Fruit fly (Drosophila melanogaster) whole organism, adult: ENCODE results near the gene Akap200.

Source experiments
- CG11617 ChIP-seq: fragments of 200-800 bp; sonication (Bioruptor generic); optimal IDR thresholded peaks from 2 replicates; lab custom pipeline; 2017; ENCODE audit warnings: mild to moderate bottlenecking, missing biosample characterization, missing genetic modification reagents, missing genetic modification characterization
- CG12768 ChIP-seq: fragments of 200-800 bp; sonication (Bioruptor generic); optimal IDR thresholded peaks from 2 replicates; lab custom pipeline; 2017; ENCODE audit warnings: missing biosample characterization, missing genetic modification characterization, mild to moderate bottlenecking, moderate library complexity, missing genetic modification reagents
- CG14711 ChIP-seq: fragments of 200-800 bp; sonication (Bioruptor generic); optimal IDR thresholded peaks from 2 replicates; lab custom pipeline; 2018; ENCODE audit warnings: missing biosample characterization, mild to moderate bottlenecking, missing genetic modification characterization, moderate library complexity
- CG1620 ChIP-seq: fragments of 200-800 bp; sonication (Bioruptor generic); optimal IDR thresholded peaks from 2 replicates; lab custom pipeline; 2016; ENCODE audit warnings: missing biosample characterization, missing genetic modification characterization
- CG33017 ChIP-seq: fragments of 200-800 bp; sonication (Bioruptor generic); optimal IDR thresholded peaks from 2 replicates; lab custom pipeline; 2018; ENCODE audit warnings: missing biosample characterization, mild to moderate bottlenecking, missing genetic modification characterization, moderate library complexity
- CG5204 ChIP-seq: fragments of 200-800 bp; sonication (Bioruptor generic); optimal IDR thresholded peaks from 2 replicates; lab custom pipeline; 2016; ENCODE audit warnings: missing biosample characterization, missing genetic modification characterization
- CG7045 ChIP-seq: fragments of 200-800 bp; sonication (Bioruptor generic); optimal IDR thresholded peaks from 2 replicates; lab custom pipeline; 2017; ENCODE audit warnings: missing biosample characterization, mild to moderate bottlenecking, missing genetic modification characterization
- CG7101 ChIP-seq: fragments of 200-800 bp; sonication (Bioruptor generic); optimal IDR thresholded peaks from 2 replicates; lab custom pipeline; 2018; ENCODE audit warnings: missing biosample characterization, mild to moderate bottlenecking, missing genetic modification characterization, moderate library complexity
- Clk ChIP-seq: fragments of 200-800 bp; sonication (Bioruptor generic); optimal IDR thresholded peaks from 2 replicates; lab custom pipeline; 2017; ENCODE audit warnings: missing biosample characterization, missing genetic modification characterization
- Crg-1 ChIP-seq: fragments of 200-800 bp; sonication (Bioruptor generic); optimal IDR thresholded peaks from 2 replicates; lab custom pipeline; 2016; ENCODE audit warnings: missing biosample characterization, missing genetic modification characterization
- Hr96 ChIP-seq: fragments of 200-800 bp; sonication (Bioruptor generic); optimal IDR thresholded peaks from 2 replicates; lab custom pipeline; 2016; ENCODE audit warnings: missing biosample characterization, missing genetic modification characterization
- Mnt ChIP-seq: fragments of 200-800 bp; sonication (Bioruptor generic); optimal IDR thresholded peaks from 2 replicates; lab custom pipeline; 2016; ENCODE audit warnings: missing biosample characterization, mild to moderate bottlenecking, missing genetic modification characterization
- bab1 ChIP-seq: fragments of 200-800 bp; sonication (Bioruptor generic); optimal IDR thresholded peaks from 3 replicates; lab custom pipeline; 2019; ENCODE audit warnings: missing biosample characterization, mild to moderate bottlenecking, missing genetic modification characterization, moderate library complexity
- cic ChIP-seq: fragments of 200-800 bp; sonication (Bioruptor generic); optimal IDR thresholded peaks from 2 replicates; lab custom pipeline; 2017; ENCODE audit warnings: missing biosample characterization, mild to moderate bottlenecking, missing genetic modification characterization, moderate library complexity
- cnc ChIP-seq, 2 experiments: fragments of >200 bp; optimal IDR thresholded peaks; 2 replicates each; lab custom pipeline; 2017
- kay ChIP-seq: fragments of 200-800 bp; sonication (Bioruptor generic); peaks from one replicate; lab custom pipeline; 2016; ENCODE audit warnings: missing biosample characterization, missing genetic modification characterization, borderline replicate concordance
- ovo ChIP-seq: fragments of 200-800 bp; sonication (Bioruptor generic); optimal IDR thresholded peaks from 2 replicates; lab custom pipeline; 2016; ENCODE audit warnings: missing biosample characterization, missing genetic modification characterization
- pad ChIP-seq: fragments of 200-800 bp; sonication (Bioruptor generic); optimal IDR thresholded peaks from 3 replicates; lab custom pipeline; 2017; ENCODE audit warnings: missing biosample characterization, missing genetic modification characterization, mild to moderate bottlenecking, moderate library complexity, missing genetic modification reagents
- tj ChIP-seq: fragments of 200-800 bp; sonication (Bioruptor generic); optimal IDR thresholded peaks from 3 replicates; lab custom pipeline; 2017; ENCODE audit warnings: missing biosample characterization, mild to moderate bottlenecking, missing genetic modification characterization, moderate library complexity
- toe ChIP-seq: fragments of 200-800 bp; sonication (Bioruptor generic); optimal IDR thresholded peaks from 2 replicates; lab custom pipeline; 2016; ENCODE audit warnings: missing biosample characterization, missing genetic modification characterization

Akap200 gene

DNA sequence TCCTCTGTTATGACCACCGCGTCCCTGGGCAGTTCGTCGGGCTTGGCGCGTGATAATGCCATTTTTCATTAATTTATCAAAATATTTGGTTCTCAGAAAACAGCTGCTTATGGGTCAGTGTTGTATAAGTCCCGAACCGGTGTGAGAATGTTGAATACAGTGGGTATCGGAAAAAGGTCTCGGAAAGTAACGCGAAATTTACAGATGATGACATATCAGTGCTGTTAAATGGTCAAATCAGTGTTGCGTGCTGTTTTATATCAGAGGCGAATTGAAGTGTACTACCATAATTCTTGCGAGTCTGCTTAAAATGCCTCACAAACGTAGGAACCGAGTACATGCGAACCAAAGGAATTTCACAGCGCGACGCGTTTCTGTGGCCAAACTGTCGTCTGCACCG, 32.8 kb upstream of the Akap200 start, which contains the start of the genes CG13392 and Rcd4:
Gene CG13392 (minus strand): TSS at position 162 of the 400 bp plus-strand sequence.
Gene Rcd4 (plus strand): TSS at position 216 of the 400 bp plus-strand sequence.
- TF ChIP-seq Hr96 (GFP tag; lab: Kevin White, UChicago) (peak; percentile 80), bab1 (peak; percentile 82), Clk (peak; percentile 27), CG11617 (GFP tag; lab: Kevin White, UChicago) (peak; percentile 62), Crg-1 (GFP tag; lab: Kevin White, UChicago) (peak; percentile 91), tj (GFP tag; lab: Kevin White, UChicago) (peak; percentile 53), CG12768 (GFP tag; lab: Kevin White, UChicago) (peak; percentile 77), CG14711 (tag; lab: Kevin White, UChicago) (peak; percentile 70), cic (GFP tag; lab: Kevin White, UChicago) (peak; percentile 63), kay (peak; percentile 59), toe (GFP tag; lab: Kevin White, UChicago) (peak; percentile 57), CG7045 (peak; percentile 73), CG7101 (tag; lab: Kevin White, UChicago) (peak; percentile 88), CG33017 (peak; percentile 72), CG1620 (GFP tag; lab: Kevin White, UChicago) (peak; percentile 83), CG5204 (GFP tag; lab: Kevin White, UChicago) (peak; percentile 62), cnc (optimal IDR thresholded peaks at IDR 0.05; lab: Kevin White, UChicago) (no peak), ovo (peak; percentile 73), pad (GFP tag; lab: Kevin White, UChicago) (peak; percentile 80), Mnt (GFP tag; lab: Kevin White, UChicago) (peak; percentile 88)

- peak; percentile 83 for TF ChIP-seq pad (GFP tag; lab: Kevin White, UChicago)
- TF ChIP-seq CG11617 (GFP tag; lab: Kevin White, UChicago) = peak; percentile 96
- TF ChIP-seq Crg-1 (GFP tag; lab: Kevin White, UChicago) = peak; percentile 88
- peak; percentile 96 for TF ChIP-seq CG33017
- peak; percentile 96 for TF ChIP-seq CG12768 (GFP tag; lab: Kevin White, UChicago)
- peak; percentile 85 for TF ChIP-seq Clk
- peak; percentile 79 for TF ChIP-seq Hr96 (GFP tag; lab: Kevin White, UChicago)
- peak; percentile 81 for TF ChIP-seq cic (GFP tag; lab: Kevin White, UChicago)
- TF ChIP-seq tj (GFP tag; lab: Kevin White, UChicago) = peak; percentile 88
- peak; percentile 89 for TF ChIP-seq kay
- TF ChIP-seq cnc (optimal IDR thresholded peaks at IDR 0.05; lab: Kevin White, UChicago) = no peak
- peak; percentile 98 for TF ChIP-seq CG7101 (tag; lab: Kevin White, UChicago)
- TF ChIP-seq ovo = peak; percentile 78
- TF ChIP-seq bab1 = peak; percentile 97
- TF ChIP-seq CG1620 (GFP tag; lab: Kevin White, UChicago) = peak; percentile 85
- peak; percentile 94 for TF ChIP-seq CG5204 (GFP tag; lab: Kevin White, UChicago)
- peak; percentile 72 for TF ChIP-seq Mnt (GFP tag; lab: Kevin White, UChicago)
- TF ChIP-seq CG14711 (tag; lab: Kevin White, UChicago) = peak; percentile 92
- peak; percentile 89 for TF ChIP-seq toe (GFP tag; lab: Kevin White, UChicago)
- peak; percentile 94 for TF ChIP-seq CG7045
Measured at dm6 chr2L:8384108-8384601, 31.3 kb upstream of the Akap200 start, which contains the start of the genes Dad1 and CG13384. Gene Dad1 (minus strand): TSS chr2L:8384137. Gene CG13384 (plus strand): TSS chr2L:8384455.

- TF ChIP-seq CG7101 (tag; lab: Kevin White, UChicago) = peak; percentile 12
- no peak for TF ChIP-seq CG12768 (GFP tag; lab: Kevin White, UChicago)
- TF ChIP-seq bab1 = no peak
- no peak for TF ChIP-seq CG33017
- peak; percentile 6 for TF ChIP-seq CG14711 (tag; lab: Kevin White, UChicago)
- TF ChIP-seq kay = peak; percentile 92
- peak; percentile 62 for TF ChIP-seq CG7045
- no peak for TF ChIP-seq CG1620 (GFP tag; lab: Kevin White, UChicago)
- TF ChIP-seq cic (GFP tag; lab: Kevin White, UChicago) = peak; percentile 2
- no peak for TF ChIP-seq cnc (optimal IDR thresholded peaks at IDR 0.05; lab: Kevin White, UChicago)
Measured at dm6 chr2L:8384985-8385519, 30.4 kb upstream of the Akap200 start.

dm6 chr2L:8385849-8386248, 29.6 kb upstream of the Akap200 start:
- TF ChIP-seq kay = no peak
- TF ChIP-seq Mnt (GFP tag; lab: Kevin White, UChicago) = no peak
- no peak for TF ChIP-seq CG33017
- no peak for TF ChIP-seq CG7045
- TF ChIP-seq tj (GFP tag; lab: Kevin White, UChicago) = peak; percentile 91
- TF ChIP-seq CG14711 (tag; lab: Kevin White, UChicago) = no peak

DNA sequence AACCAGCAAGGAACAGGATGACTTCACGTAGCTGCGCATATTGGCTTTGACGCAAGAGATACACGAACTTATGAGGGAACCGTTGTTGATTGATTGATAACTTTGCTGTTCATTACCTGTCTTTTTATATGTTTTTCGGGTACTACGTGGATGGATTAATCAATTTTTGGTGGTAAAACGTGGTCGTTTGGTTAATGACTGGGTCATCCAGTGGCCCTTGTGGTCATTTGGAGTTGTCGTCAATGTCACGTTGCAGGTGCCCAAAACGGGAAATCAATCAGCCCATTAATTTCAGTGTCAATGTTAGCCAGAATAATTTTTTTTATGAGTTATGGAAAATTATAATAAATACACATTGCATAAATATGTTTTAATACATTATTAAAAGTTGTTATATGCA, 26.3 kb upstream of the Akap200 start, which contains the start of gene CG42819:
Gene CG42819 (minus strand): TSS at position 101 of the 400 bp plus-strand sequence.
- TF ChIP-seq Clk (no peak), kay (no peak), Mnt (GFP tag; lab: Kevin White, UChicago) (no peak)

dm6 chr2L:8392298-8392697, 23.2 kb upstream of the Akap200 start, which contains the start of gene CG42820:
Gene CG42820 (minus strand): TSS chr2L:8392398.
- TF ChIP-seq tj (GFP tag; lab: Kevin White, UChicago) = no peak
- TF ChIP-seq CG14711 (tag; lab: Kevin White, UChicago) = no peak
- TF ChIP-seq bab1 = no peak
